Worm (Caenorhabditis elegans) whole organism, L3 larva: ENCODE measurements around the gene vit-3.

Experiments used
- nhr-23 ChIP-seq: fragments of 150-350 bp; optimal IDR thresholded peaks from 2 replicates; lab custom pipeline; 2014; ENCODE audit warnings: missing biosample characterization, missing genetic modification reagents, missing genetic modification characterization
- nhr-76 ChIP-seq: fragments of 150-350 bp; sonication (generic microtip); optimal IDR thresholded peaks from 5 replicates; lab custom pipeline; 2014; ENCODE audit warnings: missing biosample characterization, missing genetic modification characterization
- zag-1 ChIP-seq: fragments of 150-350 bp; optimal IDR thresholded peaks from 2 replicates; lab custom pipeline; 2014; ENCODE audit warnings: missing biosample characterization, missing genetic modification characterization

- no peak for TF ChIP-seq nhr-23
- TF ChIP-seq zag-1 (tag; lab: Kevin White, UChicago), result no peak
- TF ChIP-seq nhr-76 (tag; lab: Kevin White, UChicago), result no peak
Observed at ce11 chrX:3611042-3611623, 38.8 kb upstream of the vit-3 start, which contains the start of gene C18B2.5.
